Worm (Caenorhabditis elegans) whole organism, L4 larva: ENCODE data around the gene Y51H7C.1.

ENCODE experiments used
- R02D3.7 ChIP-seq: fragments of 150-350 bp; sonication (generic microtip); optimal IDR thresholded peaks from 3 replicates; lab custom pipeline; 2014; ENCODE audit warnings: missing biosample characterization, missing genetic modification characterization
- aly-2 ChIP-seq: sonication (generic microtip); optimal IDR thresholded peaks from 2 replicates; lab custom pipeline; 2018; ENCODE audit warnings: missing biosample characterization, missing genetic modification characterization
- nhr-25 ChIP-seq: sonication (generic microtip); optimal IDR thresholded peaks from 2 replicates; lab custom pipeline; 2017; ENCODE audit warnings: missing genetic modification characterization, mild to moderate bottlenecking, missing compliant biosample characterization, antibody characterized with exemption, moderate library complexity, borderline replicate concordance; ENCODE audit not compliant: insufficient read depth
- unc-62 ChIP-seq, 3 experiments: fragments of 150-350 bp in 1 of 3; sonication (generic microtip); optimal IDR thresholded peaks in 2 of 3; peaks in 1 of 3; 1 replicate in 1 of 3; 2 replicates in 2 of 3; lab custom pipeline; 2014 to 2017; ENCODE audit warnings: missing biosample characterization in 3 of 3, missing genetic modification characterization in 3 of 3, missing genetic modification reagents in 3 of 3, missing genotype in 1 of 3

DNA sequence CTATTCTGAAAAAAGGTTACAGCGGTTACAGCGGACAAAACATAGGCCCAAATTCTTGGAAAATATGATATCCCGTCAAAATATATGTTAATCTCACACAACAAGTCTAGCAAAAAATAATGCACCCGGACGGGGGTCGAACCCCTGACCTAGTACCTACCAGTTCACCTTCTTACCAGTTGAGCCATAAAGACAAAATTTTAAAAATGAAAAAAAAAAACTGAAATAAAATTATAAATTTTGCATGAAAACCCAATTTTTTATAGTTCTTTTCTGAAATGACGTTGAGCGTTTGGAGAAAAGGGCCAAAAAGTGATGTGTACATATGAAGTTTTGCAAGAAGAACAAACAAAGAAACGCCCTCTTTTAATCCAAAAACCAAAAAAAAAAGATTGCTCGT is 14.9 kb downstream of the Y51H7C.1 start:
- TF ChIP-seq aly-2 (no peak), nhr-25 (tag; lab: Kevin White, UChicago) (no peak), R02D3.7 (tag; lab: Kevin White, UChicago) (no peak), unc-62 (GFP tag; optimal IDR thresholded peaks at IDR 0.05 in 1 of 2; lab: Kevin White, UChicago) (no peak), unc-62 (tag; optimal IDR thresholded peaks at IDR 0.05; lab: Kevin White, UChicago) (no peak)
